Worm (Caenorhabditis elegans): ENCODE data around the gene plpr-1.

plpr-1 gene

ce11 chrII:11238869-11239647 is 17.0 kb downstream of the plpr-1 start, which contains the start of the genes rpn-9 and T06D8.9 (continued):
- TF ChIP-seq nhr-25 (tag; optimal IDR thresholded peaks at IDR 0.05; ENCODE audit: borderline replicate concordance, insufficient read depth): no peak
- TF ChIP-seq ceh-44 (GFP tag; IDR thresholded peaks at IDR 0.05): peak; percentile 41; the same call in 1 of the 2 replicates
- TF ChIP-seq T26A8.4 (GFP tag; IDR thresholded peaks at IDR 0.05): no peak
- TF ChIP-seq nhr-111 (GFP tag; optimal IDR thresholded peaks at IDR 0.05): no peak
- TF ChIP-seq lin-38 (GFP tag; IDR thresholded peaks at IDR 0.05): peak; percentile 97
- TF ChIP-seq mxl-3 (GFP tag; optimal IDR thresholded peaks at IDR 0.05): no peak
- no peak for TF ChIP-seq unc-62 (GFP tag; optimal IDR thresholded peaks at IDR 0.05 in 1 of 2)
- no peak for TF ChIP-seq unc-62 (tag; optimal IDR thresholded peaks at IDR 0.05)
- no peak for TF ChIP-seq nhr-76 (tag; optimal IDR thresholded peaks at IDR 0.05)
- TF ChIP-seq nhr-77 (tag; optimal IDR thresholded peaks at IDR 0.05): peak; percentile 72
- no peak for TF ChIP-seq set-16 (GFP tag; IDR thresholded peaks at IDR 0.05)
- TF ChIP-seq skn-1 (tag; optimal IDR thresholded peaks at IDR 0.05): no peak
- TF ChIP-seq attf-4 (tag; optimal IDR thresholded peaks at IDR 0.05): no peak
- TF ChIP-seq nhr-11 (tag; optimal IDR thresholded peaks at IDR 0.05): peak; percentile 40
- peak in 1 of 2 experiments; percentile 61 for TF ChIP-seq mdl-1 (tag; optimal IDR thresholded peaks at IDR 0.05)
- peak in 1 of 2 experiments; percentile 30 for TF ChIP-seq daf-16 (GFP tag; optimal IDR thresholded peaks at IDR 0.05)
- peak; percentile 73 for TF ChIP-seq daf-16 (tag; optimal IDR thresholded peaks at IDR 0.05)
- TF ChIP-seq madf-5 (GFP tag; IDR thresholded peaks at IDR 0.05): no peak
- no peak for TF ChIP-seq nhr-42 (GFP tag; IDR thresholded peaks at IDR 0.05)
- no peak for TF ChIP-seq ZK546.5 (tag; optimal IDR thresholded peaks at IDR 0.05)
- TF ChIP-seq nhr-102 (tag; optimal IDR thresholded peaks at IDR 0.05): peak; percentile 36
- TF ChIP-seq unc-130 (GFP tag; optimal IDR thresholded peaks at IDR 0.05): peak; percentile 92
- peak; percentile 92 for TF ChIP-seq hlh-30 (tag; optimal IDR thresholded peaks at IDR 0.05; ENCODE audit: insufficient read depth)
- no peak for TF ChIP-seq tra-1 (GFP tag; IDR thresholded peaks at IDR 0.05)
- no peak for TF ChIP-seq Y105C5A.15 (GFP tag; IDR thresholded peaks at IDR 0.05)
- TF ChIP-seq nhr-237 (tag; optimal IDR thresholded peaks at IDR 0.05): no peak
- peak; percentile 37 for TF ChIP-seq ama-1 (optimal IDR thresholded peaks at IDR 0.05)
- TF ChIP-seq nhr-6 (tag; optimal IDR thresholded peaks at IDR 0.05): peak; percentile 36
- no peak for TF ChIP-seq daf-19 (GFP tag; conservative IDR thresholded peaks at IDR 0.05)
- no peak for TF ChIP-seq vab-7 (GFP tag; IDR thresholded peaks at IDR 0.05)
- TF ChIP-seq hlh-11 (tag; optimal IDR thresholded peaks at IDR 0.05): peak; percentile 77
- no peak for TF ChIP-seq snpc-1.2 (GFP tag; IDR thresholded peaks at IDR 0.05)
- no peak for TF ChIP-seq Y48G9A.11 (GFP tag; IDR thresholded peaks at IDR 0.05)
- TF ChIP-seq zag-1 (tag; optimal IDR thresholded peaks at IDR 0.05): no peak

ce11 chrII:11240214-11240613 is 18.1 kb downstream of the plpr-1 start:
- TF ChIP-seq vab-7 (GFP tag; IDR thresholded peaks at IDR 0.05) (no peak), nhr-76 (tag; optimal IDR thresholded peaks at IDR 0.05) (no peak), ces-1 (GFP tag; optimal IDR thresholded peaks at IDR 0.05) (no peak), set-16 (GFP tag; IDR thresholded peaks at IDR 0.05) (peak; percentile 53), attf-4 (tag; optimal IDR thresholded peaks at IDR 0.05) (no peak), fos-1 (tag; optimal IDR thresholded peaks at IDR 0.05) (no peak), nhr-48 (tag; optimal IDR thresholded peaks at IDR 0.05) (no peak)

ce11 chrII:11240963-11241362 is 18.9 kb downstream of the plpr-1 start:
- no peak for TF ChIP-seq daf-16 (GFP tag; optimal IDR thresholded peaks at IDR 0.05)
- no peak for TF ChIP-seq daf-16 (tag; optimal IDR thresholded peaks at IDR 0.05)
- peak; percentile 36; the same call in 1 of the 2 replicates for TF ChIP-seq lin-38 (GFP tag; IDR thresholded peaks at IDR 0.05)
- no peak for TF ChIP-seq mxl-3 (GFP tag; optimal IDR thresholded peaks at IDR 0.05)
- TF ChIP-seq rbr-2 (tag; optimal IDR thresholded peaks at IDR 0.05): no peak
- no peak for TF ChIP-seq vab-7 (GFP tag; IDR thresholded peaks at IDR 0.05)
- peak; percentile 68 for TF ChIP-seq aha-1 (tag)
- TF ChIP-seq snpc-1.2 (GFP tag; IDR thresholded peaks at IDR 0.05): no peak

Measured in whole organism, L4 larva.